Worm (Caenorhabditis elegans): ENCODE data around the gene grl-12.
A peak's percentile ranks its signal among the peaks of the same experiment; 100 is the strongest.

ce11 chrV:8661241-8661954, 24.6 kb upstream of the grl-12 start:
- no peak for TF ChIP-seq fkh-10 (GFP tag; optimal IDR thresholded peaks at IDR 0.05)
- no peak for TF ChIP-seq snpc-4 (tag; optimal IDR thresholded peaks at IDR 0.05)
- no peak for TF ChIP-seq sox-4 (tag; optimal IDR thresholded peaks at IDR 0.05)
- TF ChIP-seq efl-3 (GFP tag; optimal IDR thresholded peaks at IDR 0.05) = no peak
- TF ChIP-seq nhr-76 (tag; optimal IDR thresholded peaks at IDR 0.05) = no peak
- peak; percentile 51 for TF ChIP-seq nhr-20 (tag; optimal IDR thresholded peaks at IDR 0.05)
- peak; percentile 40 for TF ChIP-seq nhr-71 (tag; optimal IDR thresholded peaks at IDR 0.05)
